Fruit fly (Drosophila melanogaster) whole organism, wandering third instar larva: Measurements from ENCODE around the gene Drp1.

Experiments used
- CG32264 ChIP-seq: fragments of 200-800 bp; sonication (Bioruptor generic); optimal IDR thresholded peaks from 2 replicates; lab custom pipeline; 2016; ENCODE audit warnings: missing biosample characterization, missing genetic modification characterization
- CrebA ChIP-seq: fragments of 200-800 bp; sonication (Bioruptor generic); optimal IDR thresholded peaks from 2 replicates; lab custom pipeline; 2016; ENCODE audit warnings: missing biosample characterization, mild to moderate bottlenecking, missing genetic modification characterization, borderline replicate concordance
- GATAd ChIP-seq: sonication (Bioruptor generic); optimal IDR thresholded peaks from 2 replicates; lab custom pipeline; 2016; ENCODE audit warnings: missing biosample characterization, missing genetic modification characterization
- HLH106 ChIP-seq: fragments of 200-800 bp; optimal IDR thresholded peaks from 3 replicates; lab custom pipeline; 2019; ENCODE audit warnings: missing biosample characterization, mild to moderate bottlenecking, missing genetic modification characterization, moderate library complexity
- Hnf4 ChIP-seq: fragments of 200-800 bp; sonication (Bioruptor generic); optimal IDR thresholded peaks from 2 replicates; lab custom pipeline; 2016; ENCODE audit warnings: missing biosample characterization, mild to moderate bottlenecking, missing genetic modification characterization
- Hr78 ChIP-seq: fragments of >200 bp; optimal IDR thresholded peaks from 2 replicates; lab custom pipeline; 2017; ENCODE audit warnings: missing biosample characterization, missing genetic modification characterization
- Jra ChIP-seq: sonication (Bioruptor generic); optimal IDR thresholded peaks from 2 replicates; lab custom pipeline; 2016; ENCODE audit warnings: missing biosample characterization, missing genetic modification characterization
- Mio ChIP-seq: sonication (Bioruptor generic); optimal IDR thresholded peaks from 2 replicates; lab custom pipeline; 2016; ENCODE audit warnings: missing biosample characterization, missing genetic modification characterization
- Myc ChIP-seq: fragments of >200 bp; optimal IDR thresholded peaks from 2 replicates; lab custom pipeline; 2017
- OdsH ChIP-seq: fragments of 200-800 bp; sonication (Bioruptor generic); optimal IDR thresholded peaks from 2 replicates; lab custom pipeline; 2016; ENCODE audit warnings: missing biosample characterization, mild to moderate bottlenecking, missing genetic modification characterization
- Rel ChIP-seq, 2 experiments: fragments of 200-800 bp; sonication (Bioruptor generic) in 1 of 2; optimal IDR thresholded peaks; 2 replicates in 1 of 2; 3 replicates in 1 of 2; lab custom pipeline; 2016 to 2019; ENCODE audit warnings: mild to moderate bottlenecking in 2 of 2, missing biosample characterization in 2 of 2, missing genetic modification characterization in 2 of 2, moderate library complexity in 1 of 2
- Sp1 ChIP-seq: fragments of 200-800 bp; sonication (Bioruptor generic); optimal IDR thresholded peaks from 3 replicates; lab custom pipeline; 2019; ENCODE audit warnings: missing biosample characterization, mild to moderate bottlenecking, missing genetic modification characterization, moderate library complexity
- Vsx2 ChIP-seq: fragments of 200-300, 225-300 bp; sonication (Bioruptor generic); optimal IDR thresholded peaks from 2 replicates; lab custom pipeline; 2018; ENCODE audit warnings: missing biosample characterization, missing genetic modification characterization; ENCODE audit not compliant: partially characterized antibody
- brk ChIP-seq: fragments of 200-800 bp; sonication (Bioruptor generic); optimal IDR thresholded peaks from 2 replicates; lab custom pipeline; 2016; ENCODE audit warnings: missing biosample characterization, mild to moderate bottlenecking, missing genetic modification characterization
- dl ChIP-seq, 2 experiments: fragments of 175-275, 200-275 bp in 1 of 2; fragments of 200-275 bp in 1 of 2; sonication (Bioruptor generic); optimal IDR thresholded peaks; lab custom pipeline; 2018; ENCODE audit warnings: mild to moderate bottlenecking in 2 of 2, missing biosample characterization in 2 of 2, missing genetic modification characterization in 2 of 2, moderate library complexity in 2 of 2; ENCODE audit not compliant: partially characterized antibody in 2 of 2, insufficient read depth in 1 of 2
- dmrt93B ChIP-seq: fragments of 200-800 bp; sonication (Bioruptor generic); optimal IDR thresholded peaks from 2 replicates; lab custom pipeline; 2018; ENCODE audit warnings: missing biosample characterization, mild to moderate bottlenecking, missing genetic modification characterization
- dsf ChIP-seq: sonication (Bioruptor generic); optimal IDR thresholded peaks from 2 replicates; lab custom pipeline; 2016; ENCODE audit warnings: missing biosample characterization, missing genetic modification characterization, borderline replicate concordance
- ey ChIP-seq: fragments of 200-800 bp; sonication (Bioruptor generic); optimal IDR thresholded peaks from 2 replicates; lab custom pipeline; 2016; ENCODE audit warnings: missing biosample characterization, missing genetic modification characterization
- foxo ChIP-seq, 2 experiments: fragments of 200-800 bp; sonication (Bioruptor generic); optimal IDR thresholded peaks; 2 replicates in 1 of 2; 3 replicates in 1 of 2; lab custom pipeline; 2016 to 2017; ENCODE audit warnings: missing biosample characterization in 2 of 2, missing genetic modification characterization in 2 of 2
- jim ChIP-seq: fragments of 175-275, 200-325 bp; sonication (Bioruptor generic); optimal IDR thresholded peaks from 2 replicates; lab custom pipeline; 2016; ENCODE audit warnings: missing biosample characterization, mild to moderate bottlenecking, missing genetic modification characterization
- lola ChIP-seq: fragments of >200 bp; optimal IDR thresholded peaks from 2 replicates; lab custom pipeline; 2017; ENCODE audit warnings: missing biosample characterization, missing genetic modification characterization
- pan ChIP-seq: fragments of >200 bp; optimal IDR thresholded peaks from 2 replicates; lab custom pipeline; 2017
- psq ChIP-seq: fragments of 200-800 bp; sonication (Bioruptor generic); optimal IDR thresholded peaks from 3 replicates; lab custom pipeline; 2017; ENCODE audit warnings: missing biosample characterization, mild to moderate bottlenecking, missing genetic modification characterization, moderate library complexity
- rgr ChIP-seq: fragments of 200-800 bp; sonication (Bioruptor generic); optimal IDR thresholded peaks from 3 replicates; lab custom pipeline; 2016; ENCODE audit warnings: missing biosample characterization, mild to moderate bottlenecking, missing genetic modification characterization
- sage ChIP-seq: fragments of 200-800 bp; sonication (Bioruptor generic); optimal IDR thresholded peaks from 2 replicates; lab custom pipeline; 2016; ENCODE audit warnings: missing biosample characterization, mild to moderate bottlenecking, missing genetic modification characterization
- sv ChIP-seq: fragments of 200-800 bp; sonication (Bioruptor generic); optimal IDR thresholded peaks from 3 replicates; lab custom pipeline; 2016; ENCODE audit warnings: missing biosample characterization, missing genetic modification characterization
- tai ChIP-seq: sonication (Bioruptor generic); optimal IDR thresholded peaks from 2 replicates; lab custom pipeline; 2016; ENCODE audit warnings: missing biosample characterization, missing genetic modification characterization

Gene Drp1

dm6 chr2L:2572937-2573336 is 12.3 kb downstream of the Drp1 start, which contains the start of gene Cyp309a2:
Cyp309a2 (minus strand) TSS chr2L:2573037.
- no peak for TF ChIP-seq lola (GFP tag; lab: Kevin White, UChicago)
- TF ChIP-seq jim (GFP tag; lab: Kevin White, UChicago): no peak
- TF ChIP-seq, all 38 proteins: peak for 0

- TF ChIP-seq Vsx2 (GFP tag; lab: Kevin White, UChicago): peak; percentile 54
- TF ChIP-seq Rel (GFP tag; optimal IDR thresholded peaks at IDR 0.05; lab: Kevin White, UChicago): no peak
- TF ChIP-seq Rel (tag; optimal IDR thresholded peaks at IDR 0.05; lab: Kevin White, UChicago): peak; percentile 94
- no peak for TF ChIP-seq jim (GFP tag; lab: Kevin White, UChicago)
Observed at dm6 chr2L:2564758-2565157, 20.5 kb downstream of the Drp1 start, which contains the start of gene Cyp309a1. Cyp309a1 (minus strand) TSS chr2L:2564830.

- TF ChIP-seq Rel (GFP tag; optimal IDR thresholded peaks at IDR 0.05; lab: Kevin White, UChicago): no peak
- TF ChIP-seq Rel (tag; optimal IDR thresholded peaks at IDR 0.05; lab: Kevin White, UChicago): no peak
- TF ChIP-seq HLH106 (tag; lab: Kevin White, UChicago): no peak
- TF ChIP-seq dl (GFP tag; optimal IDR thresholded peaks at IDR 0.05; lab: Kevin White, UChicago; ENCODE audit: insufficient read depth in 1 of 2, partially characterized antibody in 2 of 2): no peak
- no peak for TF ChIP-seq lola (GFP tag; lab: Kevin White, UChicago)
- no peak for TF ChIP-seq Hr78 (GFP tag; lab: Kevin White, UChicago)
- TF ChIP-seq CG32264 (GFP tag; lab: Kevin White, UChicago): no peak
- no peak for TF ChIP-seq pan (lab: Kevin White, UChicago)
- TF ChIP-seq Hnf4 (GFP tag; lab: Kevin White, UChicago): no peak
- no peak for TF ChIP-seq CrebA (GFP tag; lab: Kevin White, UChicago)
- no peak for TF ChIP-seq Jra
- TF ChIP-seq sv: no peak
- TF ChIP-seq sage: no peak
- no peak for TF ChIP-seq brk (GFP tag; lab: Kevin White, UChicago)
- TF ChIP-seq foxo (GFP tag; optimal IDR thresholded peaks at IDR 0.05; lab: Kevin White, UChicago): no peak
- TF ChIP-seq Sp1 (GFP tag; lab: Kevin White, UChicago): no peak
Observed at dm6 chr2L:2552725-2553124, 32.5 kb downstream of the Drp1 start, which contains the start of gene CG3515. CG3515 (minus strand) TSS chr2L:2552825.

- TF ChIP-seq Sp1 (GFP tag; lab: Kevin White, UChicago) (no peak), GATAd (GFP tag; lab: Kevin White, UChicago) (no peak), dsf (no peak), Mio (no peak), foxo (GFP tag; optimal IDR thresholded peaks at IDR 0.05; lab: Kevin White, UChicago) (no peak), Myc (no peak), OdsH (GFP tag; lab: Kevin White, UChicago) (no peak), Vsx2 (GFP tag; lab: Kevin White, UChicago) (no peak), ey (GFP tag; lab: Kevin White, UChicago) (no peak), lola (GFP tag; lab: Kevin White, UChicago) (no peak), HLH106 (tag; lab: Kevin White, UChicago) (no peak), jim (GFP tag; lab: Kevin White, UChicago) (no peak), CG32264 (GFP tag; lab: Kevin White, UChicago) (no peak), Rel (GFP tag; optimal IDR thresholded peaks at IDR 0.05; lab: Kevin White, UChicago) (no peak), Rel (tag; optimal IDR thresholded peaks at IDR 0.05; lab: Kevin White, UChicago) (no peak), tai (GFP tag; lab: Kevin White, UChicago) (no peak), psq (no peak), brk (GFP tag; lab: Kevin White, UChicago) (no peak), dmrt93B (GFP tag; lab: Kevin White, UChicago) (no peak), rgr (no peak)
Observed at dm6 chr2L:2542491-2542890, 42.7 kb downstream of the Drp1 start.
